Fruit fly (Drosophila melanogaster): ENCODE results near the gene kto.

The kto gene

DNA sequence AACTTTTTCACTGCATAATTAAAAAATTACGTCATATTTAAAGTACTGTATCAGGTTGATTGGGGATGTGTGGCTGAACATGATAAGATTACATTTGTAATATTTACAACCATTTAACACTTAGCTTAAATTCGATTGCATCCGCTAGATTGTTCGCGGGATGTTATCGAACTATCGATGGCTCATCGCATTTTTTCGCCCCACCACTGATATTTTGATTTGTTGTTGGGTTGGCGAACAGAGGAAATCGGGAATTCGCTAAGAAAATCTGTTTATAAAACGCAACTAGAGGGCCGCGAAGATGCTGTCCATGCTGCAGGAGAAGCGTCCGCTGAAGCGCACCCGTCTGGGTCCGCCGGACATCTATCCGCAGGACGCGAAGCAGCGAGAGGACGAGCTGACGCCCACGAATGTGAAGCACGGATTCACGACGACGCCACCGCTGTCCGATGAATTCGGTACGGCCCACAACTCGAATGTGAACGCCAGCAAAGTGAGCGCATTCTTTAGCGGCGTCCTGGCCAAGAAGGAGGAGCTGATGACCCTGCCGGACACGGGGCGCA, at the start of gene kto (continued):
- no peak for TF ChIP-seq CG1603 (tag; optimal IDR thresholded peaks at IDR 0.05)
- peak; percentile 81 for TF ChIP-seq Doc3 (GFP tag; IDR thresholded peaks at IDR 0.05; ENCODE audit: partially characterized antibody)
- peak; percentile 81 for TF ChIP-seq zen2 (GFP tag; IDR thresholded peaks at IDR 0.05; ENCODE audit: partially characterized antibody)
- TF ChIP-seq vnd (GFP tag; IDR thresholded peaks at IDR 0.05; ENCODE audit: partially characterized antibody), result peak; percentile 78
- no peak for TF ChIP-seq CrebB (tag; optimal IDR thresholded peaks at IDR 0.05)
- no peak for TF ChIP-seq CG18764 (GFP tag; optimal IDR thresholded peaks at IDR 0.05)
- no peak for TF ChIP-seq Dek (tag; optimal IDR thresholded peaks at IDR 0.05)
- TF ChIP-seq hb (GFP tag; IDR thresholded peaks at IDR 0.05; ENCODE audit: partially characterized antibody), result peak; percentile 73; the same call in 2 of the 3 replicates
- 0 out of 3 replicates have a peak, but pooled peaks have one; percentile 12 for TF ChIP-seq sr (GFP tag; IDR thresholded peaks at IDR 0.05)
- TF ChIP-seq chinmo (GFP tag; IDR thresholded peaks at IDR 0.05; ENCODE audit: partially characterized antibody), result peak; percentile 94
- peak; percentile 92 for TF ChIP-seq bbx (GFP tag; IDR thresholded peaks at IDR 0.05; ENCODE audit: partially characterized antibody)
- no peak for TF ChIP-seq CG10462 (GFP tag; optimal IDR thresholded peaks at IDR 0.05)
- no peak for TF ChIP-seq Adf1 (GFP tag; IDR thresholded peaks at IDR 0.05)
- TF ChIP-seq odd (GFP tag; optimal IDR thresholded peaks at IDR 0.05), result no peak
- no peak for TF ChIP-seq slp2 (GFP tag; optimal IDR thresholded peaks at IDR 0.05)
- TF ChIP-seq CG7928 (GFP tag; optimal IDR thresholded peaks at IDR 0.05), result no peak
- no peak for TF ChIP-seq CG8478 (optimal IDR thresholded peaks at IDR 0.05)
- no peak for TF ChIP-seq Oaz (GFP tag; IDR thresholded peaks at IDR 0.05)
- no peak for TF ChIP-seq Xbp1 (GFP tag; optimal IDR thresholded peaks at IDR 0.05)
- peak; percentile 81 for TF ChIP-seq CG16813 (GFP tag; IDR thresholded peaks at IDR 0.05; ENCODE audit: partially characterized antibody)
- no peak for TF ChIP-seq CG32772 (GFP tag; IDR thresholded peaks at IDR 0.05)
- peak; percentile 28; the same call in 1 of the 2 replicates for TF ChIP-seq CG42726 (GFP tag; IDR thresholded peaks at IDR 0.05; ENCODE audit: partially characterized antibody)
- no peak for TF ChIP-seq CG8765 (GFP tag; IDR thresholded peaks at IDR 0.05)
- TF ChIP-seq CG17568 (GFP tag; optimal IDR thresholded peaks at IDR 0.05), result no peak
- TF ChIP-seq Nf-YA (GFP tag; IDR thresholded peaks at IDR 0.05), result no peak
- no peak for TF ChIP-seq CG15601 (tag; optimal IDR thresholded peaks at IDR 0.05)
- peak; percentile 70 for TF ChIP-seq CG2129 (GFP tag; IDR thresholded peaks at IDR 0.05; ENCODE audit: partially characterized antibody)
- TF ChIP-seq CG7963 (GFP tag; IDR thresholded peaks at IDR 0.05; ENCODE audit: partially characterized antibody), result peak; percentile 75
- TF ChIP-seq HLH4C (GFP tag; IDR thresholded peaks at IDR 0.05; ENCODE audit: partially characterized antibody), result peak; percentile 90
- no peak for TF ChIP-seq dati (GFP tag; IDR thresholded peaks at IDR 0.05)
- no peak for TF ChIP-seq MTF-1 (GFP tag; optimal IDR thresholded peaks at IDR 0.05; ENCODE audit: borderline replicate concordance)
- TF ChIP-seq E2f2 (GFP tag; IDR thresholded peaks at IDR 0.05), result peak; percentile 97
- peak; percentile 29 for TF ChIP-seq HmgZ (tag; optimal IDR thresholded peaks at IDR 0.05)
- TF ChIP-seq eve (GFP tag; optimal IDR thresholded peaks at IDR 0.05), result no peak
- no peak for TF ChIP-seq Ada2b (GFP tag; IDR thresholded peaks at IDR 0.05)
- TF ChIP-seq corto (GFP tag; optimal IDR thresholded peaks at IDR 0.05), result no peak
- no peak for TF ChIP-seq klu (GFP tag; IDR thresholded peaks at IDR 0.05)
- TF ChIP-seq danr (GFP tag; IDR thresholded peaks at IDR 0.05), result no peak
- TF ChIP-seq CG14860 (GFP tag; IDR thresholded peaks at IDR 0.05; ENCODE audit: partially characterized antibody), result peak; percentile 79
- TF ChIP-seq dimm (GFP tag; IDR thresholded peaks at IDR 0.05), result no peak
- TF ChIP-seq Lpt (GFP tag; optimal IDR thresholded peaks at IDR 0.05), result no peak
- no peak for TF ChIP-seq CG12942 (GFP tag; optimal IDR thresholded peaks at IDR 0.05)
- TF ChIP-seq Sry-δ (GFP tag; optimal IDR thresholded peaks at IDR 0.05), result peak; percentile 91
- TF ChIP-seq slou (GFP tag; optimal IDR thresholded peaks at IDR 0.05), result no peak
- TF ChIP-seq MESR4 (GFP tag; optimal IDR thresholded peaks at IDR 0.05), result peak; percentile 81
- no peak for TF ChIP-seq onecut (GFP tag; IDR thresholded peaks at IDR 0.05)
- no peak for TF ChIP-seq CG10147 (GFP tag; optimal IDR thresholded peaks at IDR 0.05)
- peak; percentile 71 for TF ChIP-seq Med (GFP tag)
- no peak for TF ChIP-seq br (optimal IDR thresholded peaks at IDR 0.05)
- no peak for TF ChIP-seq dpn (GFP tag; optimal IDR thresholded peaks at IDR 0.05)

All from whole organism, embryonic.